Worm (Caenorhabditis elegans): ENCODE results near the gene rsp-1.

rsp-1 gene

ce11 chrII:11496767-11497166 lies 43.6 kb downstream of the rsp-1 start, which contains the start of gene emc-5:
emc-5 (plus strand) TSS chrII:11496780.
- TF ChIP-seq lsy-2 (tag; optimal IDR thresholded peaks at IDR 0.05) (peak in 1 of 2 experiments; percentile 34), sma-9 (GFP tag; optimal IDR thresholded peaks at IDR 0.05) (peak; percentile 17), sma-9 (tag; optimal IDR thresholded peaks at IDR 0.05) (no peak), ceh-82 (tag; optimal IDR thresholded peaks at IDR 0.05) (no peak), nhr-129 (tag; optimal IDR thresholded peaks at IDR 0.05) (no peak), mab-5 (tag; optimal IDR thresholded peaks at IDR 0.05) (peak; percentile 9), ceh-16 (tag; optimal IDR thresholded peaks at IDR 0.05) (no peak), F13H6.1 (tag; optimal IDR thresholded peaks at IDR 0.05) (peak; percentile 43), ztf-1 (GFP tag; conservative IDR thresholded peaks at IDR 0.05) (no peak)

- TF ChIP-seq ceh-82 (tag; optimal IDR thresholded peaks at IDR 0.05) = no peak
- no peak for TF ChIP-seq sma-3 (GFP tag; optimal IDR thresholded peaks at IDR 0.05)
- TF ChIP-seq unc-39 (tag; optimal IDR thresholded peaks at IDR 0.05) = no peak
- TF ChIP-seq dmd-4 (tag; optimal IDR thresholded peaks at IDR 0.05) = no peak
- no peak for TF ChIP-seq R02D3.7 (tag; optimal IDR thresholded peaks at IDR 0.05)
- no peak for TF ChIP-seq nhr-6 (tag; optimal IDR thresholded peaks at IDR 0.05)
- no peak for TF ChIP-seq elt-3 (tag; optimal IDR thresholded peaks at IDR 0.05)
- no peak for TF ChIP-seq mab-5 (tag; optimal IDR thresholded peaks at IDR 0.05)
- TF ChIP-seq nhr-237 (tag; optimal IDR thresholded peaks at IDR 0.05) = no peak
- TF ChIP-seq peb-1 (tag; optimal IDR thresholded peaks at IDR 0.05) = no peak
- TF ChIP-seq ceh-16 (tag; optimal IDR thresholded peaks at IDR 0.05) = no peak
- no peak for TF ChIP-seq nhr-21 (tag; optimal IDR thresholded peaks at IDR 0.05)
- no peak for TF ChIP-seq unc-62 (GFP tag; optimal IDR thresholded peaks at IDR 0.05)
- TF ChIP-seq ama-1 (optimal IDR thresholded peaks at IDR 0.05) = no peak
- no peak for TF ChIP-seq aly-2 (tag; optimal IDR thresholded peaks at IDR 0.05)
- no peak for TF ChIP-seq skn-1 (tag; optimal IDR thresholded peaks at IDR 0.05)
- no peak for TF ChIP-seq crh-2 (tag; optimal IDR thresholded peaks at IDR 0.05)
- TF ChIP-seq ztf-11 (tag; optimal IDR thresholded peaks at IDR 0.05) = no peak
Measured at ce11 chrII:11497365-11497764, 44.2 kb downstream of the rsp-1 start, which contains the start of gene B0334.5. B0334.5 (plus strand) TSS chrII:11497665.

ce11 chrII:11500198-11500597 lies 47.0 kb downstream of the rsp-1 start, which contains the start of gene B0334.20:
B0334.20 (minus strand) TSS chrII:11500459.
- peak; percentile 53 for TF ChIP-seq fos-1 (tag; optimal IDR thresholded peaks at IDR 0.05)
- TF ChIP-seq nhr-6 (tag; optimal IDR thresholded peaks at IDR 0.05) = no peak

- peak; percentile 84 for TF ChIP-seq nhr-21 (tag; optimal IDR thresholded peaks at IDR 0.05)
- peak; percentile 7 for TF ChIP-seq nhr-25 (tag; optimal IDR thresholded peaks at IDR 0.05)
- TF ChIP-seq fos-1 (tag; optimal IDR thresholded peaks at IDR 0.05) = peak; percentile 36
- no peak for TF ChIP-seq Y55F3AM.14 (GFP tag; optimal IDR thresholded peaks at IDR 0.05)
- peak; percentile 5 for TF ChIP-seq crh-2 (tag; optimal IDR thresholded peaks at IDR 0.05)
- no peak for TF ChIP-seq egl-27 (tag; optimal IDR thresholded peaks at IDR 0.05)
- TF ChIP-seq sma-9 (GFP tag; optimal IDR thresholded peaks at IDR 0.05) = peak; percentile 56
- no peak for TF ChIP-seq sma-9 (tag; optimal IDR thresholded peaks at IDR 0.05)
- peak; percentile 90 for TF ChIP-seq blmp-1 (tag; optimal IDR thresholded peaks at IDR 0.05; ENCODE audit: insufficient read depth)
- peak in 1 of 2 experiments; percentile 12 for TF ChIP-seq lsy-2 (tag; optimal IDR thresholded peaks at IDR 0.05)
- TF ChIP-seq ceh-16 (tag; optimal IDR thresholded peaks at IDR 0.05) = no peak
Measured at ce11 chrII:11501956-11502355, 48.8 kb downstream of the rsp-1 start.

ce11 chrII:11503761-11504160 lies 50.6 kb downstream of the rsp-1 start:
- TF ChIP-seq egl-27 (tag; optimal IDR thresholded peaks at IDR 0.05) (no peak), dmd-4 (tag; optimal IDR thresholded peaks at IDR 0.05) (no peak), ztf-1 (GFP tag; conservative IDR thresholded peaks at IDR 0.05) (no peak), lin-11 (tag; optimal IDR thresholded peaks at IDR 0.05) (no peak), blmp-1 (tag; optimal IDR thresholded peaks at IDR 0.05; ENCODE audit: insufficient read depth) (no peak)
